Fruit fly (Drosophila melanogaster) whole organism, embryonic: ENCODE data around the gene CG10513.
A peak's percentile ranks its signal among the peaks of the same experiment; 100 is the strongest.

ENCODE experiments used
- Abd-B ChIP-seq: fragments of 200-800 bp; sonication (Bioruptor generic); optimal IDR thresholded peaks from 2 replicates; lab custom pipeline; 2018; ENCODE audit warnings: missing biosample characterization, mild to moderate bottlenecking, missing genetic modification characterization, moderate library complexity
- Antp ChIP-seq: fragments of 200-800 bp; sonication (Bioruptor generic); optimal IDR thresholded peaks from 3 replicates; lab custom pipeline; 2016; ENCODE audit warnings: missing biosample characterization, missing genetic modification characterization
- Blimp-1 ChIP-seq: fragments of 200-800 bp; sonication (Bioruptor generic); optimal IDR thresholded peaks from 3 replicates; lab custom pipeline; 2018; ENCODE audit warnings: missing biosample characterization, missing genetic modification characterization, mild to moderate bottlenecking, moderate library complexity, missing genetic modification reagents
- Bteb2 ChIP-seq: fragments of 200-800 bp; sonication (Bioruptor generic); optimal IDR thresholded peaks from 2 replicates; lab custom pipeline; 2016; ENCODE audit warnings: missing biosample characterization, missing genetic modification characterization
- CG11560 ChIP-seq: fragments of 200-800 bp; sonication (Bioruptor generic); IDR thresholded peaks from 3 replicates; pipeline ENCODE4 v1.3.6; 2022; ENCODE audit warnings: missing biosample characterization, missing genetic modification characterization
- CG12391 ChIP-seq: fragments of 200-800 bp; sonication (Bioruptor generic); optimal IDR thresholded peaks from 3 replicates; lab custom pipeline; 2018; ENCODE audit warnings: missing biosample characterization, mild to moderate bottlenecking, missing genetic modification characterization, moderate library complexity
- CG12659 ChIP-seq: fragments of 200-800 bp; sonication (Bioruptor generic); optimal IDR thresholded peaks from 3 replicates; lab custom pipeline; 2017; ENCODE audit warnings: mild to moderate bottlenecking, missing biosample characterization, missing genetic modification reagents, missing genetic modification characterization
- CG12744 ChIP-seq: fragments of 200-800 bp; sonication (Bioruptor generic); optimal IDR thresholded peaks from 2 replicates; lab custom pipeline; 2016; ENCODE audit warnings: missing biosample characterization, missing genetic modification characterization
- CG14050 ChIP-seq: fragments of 200-800 bp; sonication (Bioruptor generic); IDR thresholded peaks from 3 replicates; pipeline ENCODE4 v1.3.6; 2022; ENCODE audit warnings: missing biosample characterization, missing genetic modification characterization
- CG1603 ChIP-seq: fragments of 200-800 bp; sonication (Bioruptor generic); optimal IDR thresholded peaks from 2 replicates; lab custom pipeline; 2019; ENCODE audit warnings: missing biosample characterization, mild to moderate bottlenecking, missing genetic modification characterization, moderate library complexity
- CG16815 ChIP-seq: fragments of 200-800 bp; sonication (Bioruptor generic); optimal IDR thresholded peaks from 3 replicates; lab custom pipeline; 2017; ENCODE audit warnings: missing biosample characterization, mild to moderate bottlenecking, missing genetic modification characterization
- CG17361 ChIP-seq: fragments of 200-800 bp; sonication (Bioruptor generic); IDR thresholded peaks from 3 replicates; pipeline ENCODE4 v1.3.6; 2022; ENCODE audit warnings: missing biosample characterization, missing genetic modification characterization
- CG18764 ChIP-seq: fragments of 200-800 bp; sonication (Bioruptor generic); optimal IDR thresholded peaks from 3 replicates; lab custom pipeline; 2016; ENCODE audit warnings: missing biosample characterization, missing genetic modification characterization
- CG30431 ChIP-seq: fragments of 200-800 bp; sonication (Bioruptor generic); optimal IDR thresholded peaks from 2 replicates; lab custom pipeline; 2017; ENCODE audit warnings: missing biosample characterization, missing genetic modification characterization
- CG34376 ChIP-seq: fragments of 200-800 bp; sonication (Bioruptor generic); optimal IDR thresholded peaks from 2 replicates; lab custom pipeline; 2018; ENCODE audit warnings: missing biosample characterization, mild to moderate bottlenecking, missing genetic modification characterization
- CG3995 ChIP-seq: fragments of 200-800 bp; sonication (Bioruptor generic); optimal IDR thresholded peaks from 3 replicates; lab custom pipeline; 2016; ENCODE audit warnings: missing biosample characterization, missing genetic modification characterization
- CG4820 ChIP-seq: fragments of 200-800 bp; sonication (Bioruptor generic); optimal IDR thresholded peaks from 3 replicates; lab custom pipeline; 2016; ENCODE audit warnings: missing biosample characterization, missing genetic modification characterization
- CG8359 ChIP-seq: fragments of 200-800 bp; sonication (Bioruptor generic); optimal IDR thresholded peaks from 2 replicates; lab custom pipeline; 2017; ENCODE audit warnings: missing biosample characterization, mild to moderate bottlenecking, missing genetic modification characterization, borderline replicate concordance
- CG9932 ChIP-seq: fragments of 200-800 bp; sonication (Bioruptor generic); IDR thresholded peaks from 2 replicates; pipeline ENCODE4 v1.3.6; 2022; ENCODE audit warnings: missing biosample characterization, missing genetic modification characterization
- CrebB ChIP-seq: fragments of 200-800 bp; sonication (Bioruptor generic); optimal IDR thresholded peaks from 3 replicates; lab custom pipeline; 2018; ENCODE audit warnings: missing biosample characterization, mild to moderate bottlenecking, missing genetic modification characterization
- Deaf1 ChIP-seq: fragments of 200-800 bp; optimal IDR thresholded peaks from 3 replicates; lab custom pipeline; 2019; ENCODE audit warnings: missing biosample characterization, mild to moderate bottlenecking, missing genetic modification characterization, moderate library complexity
- Dp ChIP-seq: fragments of 200-800 bp; sonication (Bioruptor generic); optimal IDR thresholded peaks from 2 replicates; lab custom pipeline; 2018; ENCODE audit warnings: missing biosample characterization, mild to moderate bottlenecking, missing genetic modification characterization, moderate library complexity
- GATAe ChIP-seq: fragments of 200-800 bp; sonication (Bioruptor generic); conservative IDR thresholded peaks from 2 replicates; pipeline ENCODE4 v1.3.6; 2022; ENCODE audit warnings: missing biosample characterization, missing genetic modification characterization
- Hey ChIP-seq: fragments of 200-800 bp; sonication (Bioruptor generic); optimal IDR thresholded peaks from 3 replicates; lab custom pipeline; 2018; ENCODE audit warnings: missing biosample characterization, mild to moderate bottlenecking, missing genetic modification characterization
- HmgD ChIP-seq: fragments of 200-800 bp; sonication (Bioruptor generic); optimal IDR thresholded peaks from 3 replicates; lab custom pipeline; 2016; ENCODE audit warnings: missing biosample characterization, missing genetic modification characterization
- Hsf ChIP-seq: fragments of 200-800 bp; sonication (Bioruptor generic); optimal IDR thresholded peaks from 3 replicates; lab custom pipeline; 2016; ENCODE audit warnings: missing biosample characterization, missing genetic modification characterization
- Jarid2 ChIP-seq: fragments of 200-800 bp; sonication (Bioruptor generic); optimal IDR thresholded peaks from 3 replicates; lab custom pipeline; 2017; ENCODE audit warnings: mild to moderate bottlenecking, missing biosample characterization, missing genetic modification reagents, missing genetic modification characterization
- Med ChIP-seq: fragments of 200-800 bp; sonication (Bioruptor generic); peaks from one replicate; lab custom pipeline; 2016; ENCODE audit warnings: missing biosample characterization, missing genetic modification characterization, mild to moderate bottlenecking, inconsistent platforms, moderate library complexity
- Ptx1 ChIP-seq: fragments of 200-800 bp; sonication (Bioruptor generic); IDR thresholded peaks from 2 replicates; pipeline ENCODE4 v1.3.6; 2022; ENCODE audit warnings: missing biosample characterization, missing genetic modification characterization
- Sox100B ChIP-seq: fragments of 200-800 bp; sonication (Bioruptor generic); optimal IDR thresholded peaks from 3 replicates; lab custom pipeline; 2018; ENCODE audit warnings: missing biosample characterization, mild to moderate bottlenecking, missing genetic modification characterization
- Taf1 ChIP-seq: fragments of 200-800 bp; sonication (Bioruptor generic); IDR thresholded peaks from 2 replicates; pipeline ENCODE4 v1.3.6; 2022; ENCODE audit warnings: missing biosample characterization, missing genetic modification characterization
- Tbp ChIP-seq: fragments of >200 bp; optimal IDR thresholded peaks from 2 replicates; lab custom pipeline; 2018; ENCODE audit warnings: missing biosample characterization, missing genetic modification characterization
- ab ChIP-seq: fragments of 200-800 bp; sonication (Bioruptor generic); optimal IDR thresholded peaks from 2 replicates; lab custom pipeline; 2016; ENCODE audit warnings: missing biosample characterization, missing genetic modification characterization
- eve ChIP-seq, 2 experiments: fragments of >200 bp; optimal IDR thresholded peaks; 2 replicates each; lab custom pipeline; 2017; ENCODE audit warnings: missing biosample characterization in 2 of 2, missing genetic modification characterization in 2 of 2
- fd3F ChIP-seq: fragments of 200-800 bp; sonication (Bioruptor generic); optimal IDR thresholded peaks from 2 replicates; lab custom pipeline; 2018; ENCODE audit warnings: missing biosample characterization, mild to moderate bottlenecking, missing genetic modification characterization, moderate library complexity
- grau ChIP-seq: fragments of 200-800 bp; optimal IDR thresholded peaks from 3 replicates; lab custom pipeline; 2019; ENCODE audit warnings: missing biosample characterization, mild to moderate bottlenecking, missing genetic modification characterization, moderate library complexity
- lbe ChIP-seq: fragments of 200-800 bp; sonication (Bioruptor generic); optimal IDR thresholded peaks from 2 replicates; lab custom pipeline; 2016; ENCODE audit warnings: missing biosample characterization, mild to moderate bottlenecking, missing genetic modification characterization
- odd ChIP-seq: fragments of 200-800 bp; sonication (Bioruptor generic); optimal IDR thresholded peaks from 2 replicates; lab custom pipeline; 2017; ENCODE audit warnings: missing biosample characterization, mild to moderate bottlenecking, missing genetic modification characterization
- p53 ChIP-seq: fragments of 200-800 bp; sonication (Bioruptor generic); optimal IDR thresholded peaks from 2 replicates; lab custom pipeline; 2016; ENCODE audit warnings: missing biosample characterization, missing genetic modification characterization
- pho ChIP-seq: fragments of 200-800 bp; sonication (Bioruptor generic); optimal IDR thresholded peaks from 2 replicates; lab custom pipeline; 2016; ENCODE audit warnings: missing biosample characterization, missing genetic modification characterization
- repo ChIP-seq: fragments of 200-800 bp; sonication (Bioruptor generic); optimal IDR thresholded peaks from 2 replicates; lab custom pipeline; 2016; ENCODE audit warnings: missing biosample characterization, missing genetic modification characterization
- sens ChIP-seq: fragments of 200-800 bp; sonication (Bioruptor generic); peaks from one replicate; lab custom pipeline; 2016; ENCODE audit warnings: missing biosample characterization, missing genetic modification characterization
- sens-2 ChIP-seq: fragments of 200-800 bp; sonication (Bioruptor generic); IDR thresholded peaks from 2 replicates; pipeline ENCODE4 v1.3.6; 2022; ENCODE audit warnings: missing biosample characterization, missing genetic modification characterization
- sisA ChIP-seq: fragments of 200-800 bp; sonication (Bioruptor generic); IDR thresholded peaks from 2 replicates; pipeline ENCODE4 v1.3.6; 2022; ENCODE audit warnings: missing biosample characterization, missing genetic modification characterization
- slbo ChIP-seq: fragments of 200-800 bp; sonication (Bioruptor generic); IDR thresholded peaks from 2 replicates; pipeline ENCODE4 v1.3.6; 2022; ENCODE audit warnings: missing biosample characterization, missing genetic modification characterization
- sna ChIP-seq: fragments of 200-800 bp; sonication (Bioruptor generic); IDR thresholded peaks from 2 replicates; pipeline ENCODE4 v1.3.6; 2022; ENCODE audit warnings: missing biosample characterization, missing genetic modification characterization; ENCODE audit not compliant: partially characterized antibody
- tin ChIP-seq: fragments of 200-800 bp; sonication (Bioruptor generic); optimal IDR thresholded peaks from 3 replicates; lab custom pipeline; 2016; ENCODE audit warnings: missing biosample characterization, missing genetic modification characterization
- trh ChIP-seq: fragments of 200-800 bp; sonication (Bioruptor generic); optimal IDR thresholded peaks from 2 replicates; lab custom pipeline; 2016; ENCODE audit warnings: missing biosample characterization, missing genetic modification characterization
- vfl ChIP-seq: fragments of 200-800 bp; sonication (Bioruptor generic); optimal IDR thresholded peaks from 2 replicates; lab custom pipeline; 2016; ENCODE audit warnings: missing biosample characterization, missing genetic modification characterization
- wek ChIP-seq: fragments of 200-800 bp; sonication (Bioruptor generic); optimal IDR thresholded peaks from 3 replicates; lab custom pipeline; 2018; ENCODE audit warnings: missing biosample characterization, mild to moderate bottlenecking, missing genetic modification characterization, moderate library complexity
- wor ChIP-seq: fragments of 200-800 bp; sonication (Bioruptor generic); IDR thresholded peaks from 2 replicates; pipeline ENCODE4 v1.3.6; 2022; ENCODE audit warnings: missing biosample characterization, missing genetic modification characterization

Gene CG10513

dm6 chr3R:25258628-25259240, 18.3 kb downstream of the CG10513 start, which contains the start of gene CG11857 (continued):
- TF ChIP-seq Med (GFP tag; lab: Kevin White, UChicago) = peak; percentile 100
- TF ChIP-seq Sox100B (GFP tag; lab: Kevin White, UChicago) = peak; percentile 93
- TF ChIP-seq CrebB = peak; percentile 96
- peak; percentile 97 for TF ChIP-seq trh (GFP tag; lab: Kevin White, UChicago)
- TF ChIP-seq eve (GFP tag; optimal IDR thresholded peaks at IDR 0.05; lab: Kevin White, UChicago) = peak in 1 of 2 experiments; percentile 54
- TF ChIP-seq wek (GFP tag; lab: Kevin White, UChicago) = peak; percentile 79
- peak; percentile 99 for TF ChIP-seq Abd-B (GFP tag; lab: Kevin White, UChicago)
- peak; percentile 93 for TF ChIP-seq CG11560 (tag; lab: Robert Waterston, UW)
- peak; percentile 84 for TF ChIP-seq Jarid2 (GFP tag; lab: Kevin White, UChicago)
- TF ChIP-seq Dp (GFP tag; lab: Kevin White, UChicago) = peak; percentile 65
- TF ChIP-seq CG17361 (GFP tag; lab: Robert Waterston, UW) = peak; percentile 99
- peak; percentile 93 for TF ChIP-seq p53
- peak; percentile 99 for TF ChIP-seq CG12659 (GFP tag; lab: Kevin White, UChicago)
- TF ChIP-seq ab (GFP tag; lab: Kevin White, UChicago) = peak; percentile 91
- TF ChIP-seq sisA = peak; percentile 99
- peak; percentile 99 for TF ChIP-seq Ptx1 (GFP tag; lab: Robert Waterston, UW)
- peak; percentile 99 for TF ChIP-seq vfl (GFP tag; lab: Kevin White, UChicago)
- TF ChIP-seq CG14050 (GFP tag; lab: Robert Waterston, UW) = peak; percentile 98
- peak; percentile 99 for TF ChIP-seq tin (GFP tag; lab: Kevin White, UChicago)
- peak; percentile 82 for TF ChIP-seq CG3995
- peak; percentile 97 for TF ChIP-seq CG4820
- TF ChIP-seq Hsf (GFP tag; lab: Kevin White, UChicago) = peak; percentile 99
- TF ChIP-seq sna = peak; percentile 100
- TF ChIP-seq Antp (GFP tag; lab: Kevin White, UChicago) = peak; percentile 97
- peak; percentile 95 for TF ChIP-seq repo (GFP tag; lab: Kevin White, UChicago)
- TF ChIP-seq slbo (GFP tag; lab: Robert Waterston, UW) = peak; percentile 100
- TF ChIP-seq fd3F (GFP tag; lab: Kevin White, UChicago) = peak; percentile 98
- peak; percentile 100 for TF ChIP-seq sens
- TF ChIP-seq odd (GFP tag; lab: Kevin White, UChicago) = peak; percentile 89
- peak; percentile 99 for TF ChIP-seq CG12391
- peak; percentile 97 for TF ChIP-seq CG30431 (GFP tag; lab: Kevin White, UChicago)
- peak; percentile 97 for TF ChIP-seq grau (tag; lab: Kevin White, UChicago)
- TF ChIP-seq CG18764 = peak; percentile 97
- TF ChIP-seq HmgD (GFP tag; lab: Kevin White, UChicago) = peak; percentile 95
- TF ChIP-seq Taf1 (GFP tag; lab: Robert Waterston, UW) = peak; percentile 97
- TF ChIP-seq Blimp-1 (GFP tag; lab: Kevin White, UChicago) = peak; percentile 95
- TF ChIP-seq wor (GFP tag; lab: Robert Waterston, UW) = peak; percentile 99
- peak; percentile 87 for TF ChIP-seq CG8359 (GFP tag; lab: Kevin White, UChicago)
- peak; percentile 98 for TF ChIP-seq pho (GFP tag; lab: Kevin White, UChicago)
- TF ChIP-seq Hey (tag; lab: Kevin White, UChicago) = peak; percentile 87
- TF ChIP-seq CG12744 (GFP tag; lab: Kevin White, UChicago) = peak; percentile 95
- TF ChIP-seq CG1603 (tag; lab: Kevin White, UChicago) = peak; percentile 97
- TF ChIP-seq Deaf1 (tag; lab: Kevin White, UChicago) = peak; percentile 79
- no peak for TF ChIP-seq Tbp
- peak; percentile 97 for TF ChIP-seq CG16815 (GFP tag; lab: Kevin White, UChicago)
- peak; percentile 99 for TF ChIP-seq sens-2 (GFP tag; lab: Robert Waterston, UW)
- peak; percentile 98 for TF ChIP-seq Bteb2 (GFP tag; lab: Kevin White, UChicago)
- peak; percentile 100 for TF ChIP-seq CG9932 (GFP tag; lab: Robert Waterston, UW)
- peak; percentile 97 for TF ChIP-seq CG34376 (GFP tag; lab: Kevin White, UChicago)
- peak; percentile 97 for TF ChIP-seq GATAe (GFP tag; lab: Robert Waterston, UW)
- peak; percentile 96 for TF ChIP-seq lbe (GFP tag; lab: Kevin White, UChicago)
